Fruit fly (Drosophila melanogaster) whole organism, adult: ENCODE data around the gene png.

ENCODE experiments used
- CG5204 ChIP-seq: fragments of 200-800 bp; sonication (Bioruptor generic); optimal IDR thresholded peaks from 2 replicates; lab custom pipeline; 2016; ENCODE audit warnings: missing biosample characterization, missing genetic modification characterization
- ovo ChIP-seq: fragments of 200-800 bp; sonication (Bioruptor generic); optimal IDR thresholded peaks from 2 replicates; lab custom pipeline; 2016; ENCODE audit warnings: missing biosample characterization, missing genetic modification characterization

dm6 chrX:1349255-1349654 is 8.1 kb downstream of the png start, which contains the start of gene MTPAP:
- TF ChIP-seq CG5204 (GFP tag; lab: Kevin White, UChicago) = no peak
- TF ChIP-seq ovo (GFP tag; lab: Kevin White, UChicago) = no peak
